Fruit fly (Drosophila melanogaster) whole organism, wandering third instar larva: Measurements from ENCODE around the gene CG31542.
A peak's percentile ranks its signal among the peaks of the same experiment; 100 is the strongest.

Source experiments
- CG32264 ChIP-seq: fragments of 200-800 bp; sonication (Bioruptor generic); optimal IDR thresholded peaks from 2 replicates; lab custom pipeline; 2016; ENCODE audit warnings: missing biosample characterization, missing genetic modification characterization
- CG9705 ChIP-seq: fragments of 200-800 bp; sonication (Bioruptor generic); optimal IDR thresholded peaks from 2 replicates; lab custom pipeline; 2018; ENCODE audit warnings: missing biosample characterization, mild to moderate bottlenecking, missing genetic modification characterization
- CrebA ChIP-seq: fragments of 200-800 bp; sonication (Bioruptor generic); optimal IDR thresholded peaks from 2 replicates; lab custom pipeline; 2016; ENCODE audit warnings: missing biosample characterization, mild to moderate bottlenecking, missing genetic modification characterization, borderline replicate concordance
- Dfd ChIP-seq: fragments of >200 bp; optimal IDR thresholded peaks from 2 replicates; lab custom pipeline; 2017; ENCODE audit warnings: missing biosample characterization, missing genetic modification characterization
- Dif ChIP-seq: fragments of 200-275, 200-300 bp; sonication (Bioruptor generic); optimal IDR thresholded peaks from 2 replicates; lab custom pipeline; 2018; ENCODE audit warnings: missing biosample characterization, missing genetic modification characterization; ENCODE audit not compliant: partially characterized antibody
- HLH106 ChIP-seq: fragments of 200-800 bp; optimal IDR thresholded peaks from 3 replicates; lab custom pipeline; 2019; ENCODE audit warnings: missing biosample characterization, mild to moderate bottlenecking, missing genetic modification characterization, moderate library complexity
- Hnf4 ChIP-seq: fragments of 200-800 bp; sonication (Bioruptor generic); optimal IDR thresholded peaks from 2 replicates; lab custom pipeline; 2016; ENCODE audit warnings: missing biosample characterization, mild to moderate bottlenecking, missing genetic modification characterization
- Hr78 ChIP-seq: fragments of >200 bp; optimal IDR thresholded peaks from 2 replicates; lab custom pipeline; 2017; ENCODE audit warnings: missing biosample characterization, missing genetic modification characterization
- Hr83 ChIP-seq: fragments of 200-300 bp; sonication (Bioruptor generic); optimal IDR thresholded peaks from 2 replicates; lab custom pipeline; 2016; ENCODE audit warnings: missing biosample characterization, mild to moderate bottlenecking, missing genetic modification characterization, moderate library complexity; ENCODE audit not compliant: poor library complexity, severe bottlenecking
- Jra ChIP-seq: sonication (Bioruptor generic); optimal IDR thresholded peaks from 2 replicates; lab custom pipeline; 2016; ENCODE audit warnings: missing biosample characterization, missing genetic modification characterization
- Mio ChIP-seq: sonication (Bioruptor generic); optimal IDR thresholded peaks from 2 replicates; lab custom pipeline; 2016; ENCODE audit warnings: missing biosample characterization, missing genetic modification characterization
- Myc ChIP-seq: fragments of >200 bp; optimal IDR thresholded peaks from 2 replicates; lab custom pipeline; 2017
- N ChIP-seq: fragments of >200 bp; optimal IDR thresholded peaks from 2 replicates; lab custom pipeline; 2018; ENCODE audit warnings: missing biosample characterization, missing external identifiers, missing genetic modification characterization
- OdsH ChIP-seq: fragments of 200-800 bp; sonication (Bioruptor generic); optimal IDR thresholded peaks from 2 replicates; lab custom pipeline; 2016; ENCODE audit warnings: missing biosample characterization, mild to moderate bottlenecking, missing genetic modification characterization
- Rel ChIP-seq, 2 experiments: fragments of 200-800 bp; sonication (Bioruptor generic) in 1 of 2; optimal IDR thresholded peaks; 2 replicates in 1 of 2; 3 replicates in 1 of 2; lab custom pipeline; 2016 to 2019; ENCODE audit warnings: mild to moderate bottlenecking in 2 of 2, missing biosample characterization in 2 of 2, missing genetic modification characterization in 2 of 2, moderate library complexity in 1 of 2
- Sp1 ChIP-seq: fragments of 200-800 bp; sonication (Bioruptor generic); optimal IDR thresholded peaks from 3 replicates; lab custom pipeline; 2019; ENCODE audit warnings: missing biosample characterization, mild to moderate bottlenecking, missing genetic modification characterization, moderate library complexity
- Vsx2 ChIP-seq: fragments of 200-300, 225-300 bp; sonication (Bioruptor generic); optimal IDR thresholded peaks from 2 replicates; lab custom pipeline; 2018; ENCODE audit warnings: missing biosample characterization, missing genetic modification characterization; ENCODE audit not compliant: partially characterized antibody
- dl ChIP-seq, 2 experiments: fragments of 175-275, 200-275 bp in 1 of 2; fragments of 200-275 bp in 1 of 2; sonication (Bioruptor generic); optimal IDR thresholded peaks; lab custom pipeline; 2018; ENCODE audit warnings: mild to moderate bottlenecking in 2 of 2, missing biosample characterization in 2 of 2, missing genetic modification characterization in 2 of 2, moderate library complexity in 2 of 2; ENCODE audit not compliant: partially characterized antibody in 2 of 2, insufficient read depth in 1 of 2
- dmrt93B ChIP-seq: fragments of 200-800 bp; sonication (Bioruptor generic); optimal IDR thresholded peaks from 2 replicates; lab custom pipeline; 2018; ENCODE audit warnings: missing biosample characterization, mild to moderate bottlenecking, missing genetic modification characterization
- dsf ChIP-seq: sonication (Bioruptor generic); optimal IDR thresholded peaks from 2 replicates; lab custom pipeline; 2016; ENCODE audit warnings: missing biosample characterization, missing genetic modification characterization, borderline replicate concordance
- ey ChIP-seq: fragments of 200-800 bp; sonication (Bioruptor generic); optimal IDR thresholded peaks from 2 replicates; lab custom pipeline; 2016; ENCODE audit warnings: missing biosample characterization, missing genetic modification characterization
- foxo ChIP-seq, 2 experiments: fragments of 200-800 bp; sonication (Bioruptor generic); optimal IDR thresholded peaks; 2 replicates in 1 of 2; 3 replicates in 1 of 2; lab custom pipeline; 2016 to 2017; ENCODE audit warnings: missing biosample characterization in 2 of 2, missing genetic modification characterization in 2 of 2
- fru ChIP-seq: fragments of 200-800 bp; sonication (Bioruptor generic); optimal IDR thresholded peaks from 3 replicates; lab custom pipeline; 2016; ENCODE audit warnings: missing biosample characterization, mild to moderate bottlenecking, missing genetic modification characterization
- h ChIP-seq: fragments of 200-800 bp; sonication (Bioruptor generic); optimal IDR thresholded peaks from 3 replicates; lab custom pipeline; 2016; ENCODE audit warnings: missing biosample characterization, mild to moderate bottlenecking, missing genetic modification characterization
- jim ChIP-seq: fragments of 175-275, 200-325 bp; sonication (Bioruptor generic); optimal IDR thresholded peaks from 2 replicates; lab custom pipeline; 2016; ENCODE audit warnings: missing biosample characterization, mild to moderate bottlenecking, missing genetic modification characterization
- lola ChIP-seq: fragments of >200 bp; optimal IDR thresholded peaks from 2 replicates; lab custom pipeline; 2017; ENCODE audit warnings: missing biosample characterization, missing genetic modification characterization
- pan ChIP-seq: fragments of >200 bp; optimal IDR thresholded peaks from 2 replicates; lab custom pipeline; 2017
- psq ChIP-seq: fragments of 200-800 bp; sonication (Bioruptor generic); optimal IDR thresholded peaks from 3 replicates; lab custom pipeline; 2017; ENCODE audit warnings: missing biosample characterization, mild to moderate bottlenecking, missing genetic modification characterization, moderate library complexity
- rgr ChIP-seq: fragments of 200-800 bp; sonication (Bioruptor generic); optimal IDR thresholded peaks from 3 replicates; lab custom pipeline; 2016; ENCODE audit warnings: missing biosample characterization, mild to moderate bottlenecking, missing genetic modification characterization
- sv ChIP-seq: fragments of 200-800 bp; sonication (Bioruptor generic); optimal IDR thresholded peaks from 3 replicates; lab custom pipeline; 2016; ENCODE audit warnings: missing biosample characterization, missing genetic modification characterization
- tai ChIP-seq: sonication (Bioruptor generic); optimal IDR thresholded peaks from 2 replicates; lab custom pipeline; 2016; ENCODE audit warnings: missing biosample characterization, missing genetic modification characterization
- usp ChIP-seq: fragments of >200 bp; optimal IDR thresholded peaks from 2 replicates; lab custom pipeline; 2017; ENCODE audit warnings: missing biosample characterization, missing genetic modification characterization
- woc ChIP-seq: sonication (Bioruptor generic); optimal IDR thresholded peaks from 2 replicates; lab custom pipeline; 2016; ENCODE audit warnings: missing biosample characterization, mild to moderate bottlenecking, missing genetic modification characterization

The CG31542 gene

DNA sequence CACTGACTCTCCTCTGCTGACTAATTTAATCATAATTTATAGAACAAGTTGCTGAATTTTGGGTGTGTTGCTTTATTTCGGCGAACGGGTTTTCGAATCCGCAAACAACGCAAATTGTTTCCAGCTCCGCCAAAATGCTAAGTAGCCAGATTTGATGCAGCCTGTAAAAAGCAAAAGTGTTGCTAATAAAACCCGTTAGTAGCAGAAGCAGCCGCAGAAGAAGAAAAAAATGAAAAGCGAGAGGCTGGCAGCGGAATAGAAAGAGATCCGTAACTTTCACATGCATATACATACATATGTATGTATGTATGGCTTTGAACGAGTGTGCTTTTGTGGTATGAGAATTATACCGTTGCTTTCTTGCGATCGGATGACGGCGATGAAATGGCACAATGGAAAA is 22.7 kb downstream of the CG31542 start:
- TF ChIP-seq Jra (GFP tag; lab: Kevin White, UChicago) (no peak), Vsx2 (GFP tag; lab: Kevin White, UChicago) (peak; percentile 10)
- TF ChIP-seq, all 38 proteins: peak for 1

DNA sequence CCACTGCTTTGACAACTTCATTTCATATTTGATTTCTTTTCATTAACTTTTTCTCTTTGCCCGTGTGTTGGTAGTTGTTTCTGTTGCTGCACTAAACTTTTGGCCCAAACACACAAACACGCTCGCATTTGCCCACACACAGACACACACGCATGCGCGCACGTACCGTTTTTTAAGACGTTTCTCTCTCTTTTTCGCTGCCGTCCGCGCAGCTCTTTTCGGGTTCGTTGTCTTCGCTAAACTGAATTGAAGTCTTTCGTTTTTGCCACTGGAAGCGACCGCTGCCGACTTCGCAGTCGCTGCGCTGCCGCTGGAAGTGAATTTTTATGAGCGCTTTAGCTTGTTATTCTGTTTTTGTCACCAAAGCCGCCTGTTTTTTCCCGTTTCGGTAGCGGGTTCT is 23.3 kb downstream of the CG31542 start, which contains the start of gene kkv:
TSS of gene kkv (minus strand) at position 246 of the 400 bp plus-strand sequence.
- TF ChIP-seq Rel (GFP tag; optimal IDR thresholded peaks at IDR 0.05; lab: Kevin White, UChicago) (no peak), Rel (tag; optimal IDR thresholded peaks at IDR 0.05; lab: Kevin White, UChicago) (peak; percentile 14), Dif (peak; percentile 31), Jra (GFP tag; lab: Kevin White, UChicago) (no peak), Vsx2 (GFP tag; lab: Kevin White, UChicago) (peak; percentile 6), Myc (lab: Kevin White, UChicago) (no peak), N (GFP tag; lab: Kevin White, UChicago) (no peak), CG32264 (GFP tag; lab: Kevin White, UChicago) (no peak), dl (GFP tag; optimal IDR thresholded peaks at IDR 0.05; lab: Kevin White, UChicago; ENCODE audit: insufficient read depth in 1 of 2, partially characterized antibody in 2 of 2) (peak in 1 of 2 experiments; percentile 1)

DNA sequence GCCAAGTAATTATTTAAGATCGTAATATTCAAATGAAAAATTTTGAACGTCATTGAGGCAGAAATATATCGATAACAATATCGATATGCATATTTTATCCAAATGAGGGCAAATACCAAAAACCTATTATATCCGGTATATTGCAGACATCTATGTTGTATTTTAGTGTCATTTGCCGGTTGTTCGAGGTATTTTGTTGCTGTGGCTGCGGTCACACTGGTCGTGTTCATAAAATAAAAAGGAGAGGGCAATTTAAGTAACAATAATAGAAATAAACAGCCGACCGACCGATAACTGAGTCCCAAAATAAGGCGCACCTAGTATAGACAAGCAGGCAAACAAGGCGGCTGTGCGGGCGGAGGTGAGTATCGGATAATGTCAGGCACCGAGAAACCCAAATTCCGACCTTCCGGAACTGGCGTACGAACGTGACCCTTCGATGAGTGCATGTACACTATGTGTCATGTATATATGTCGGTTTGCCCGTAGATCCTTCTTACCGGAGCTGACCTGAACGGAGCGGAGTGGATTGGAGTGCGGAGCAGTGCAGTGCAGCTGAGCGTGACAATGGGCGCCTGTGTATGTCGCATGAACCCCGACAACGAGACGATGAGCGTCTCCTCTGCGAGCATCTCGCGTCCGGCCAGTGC is 24.5 kb downstream of the CG31542 start, which contains the start of gene CG1172:
TSS of gene CG1172 (plus strand) at position 181 of the 650 bp plus-strand sequence.
- TF ChIP-seq h (GFP tag; lab: Kevin White, UChicago) (peak; percentile 18), lola (GFP tag; lab: Kevin White, UChicago) (no peak), fru (GFP tag; lab: Kevin White, UChicago) (no peak), CG9705 (GFP tag; lab: Kevin White, UChicago) (peak; percentile 12), Hr83 (no peak), tai (GFP tag; lab: Kevin White, UChicago) (no peak), Dfd (GFP tag; lab: Kevin White, UChicago) (no peak), N (GFP tag; lab: Kevin White, UChicago) (no peak), Sp1 (GFP tag; lab: Kevin White, UChicago) (no peak), OdsH (GFP tag; lab: Kevin White, UChicago) (peak; percentile 12), HLH106 (tag; lab: Kevin White, UChicago) (peak; percentile 8), Hnf4 (GFP tag; lab: Kevin White, UChicago) (no peak), Mio (no peak)

DNA sequence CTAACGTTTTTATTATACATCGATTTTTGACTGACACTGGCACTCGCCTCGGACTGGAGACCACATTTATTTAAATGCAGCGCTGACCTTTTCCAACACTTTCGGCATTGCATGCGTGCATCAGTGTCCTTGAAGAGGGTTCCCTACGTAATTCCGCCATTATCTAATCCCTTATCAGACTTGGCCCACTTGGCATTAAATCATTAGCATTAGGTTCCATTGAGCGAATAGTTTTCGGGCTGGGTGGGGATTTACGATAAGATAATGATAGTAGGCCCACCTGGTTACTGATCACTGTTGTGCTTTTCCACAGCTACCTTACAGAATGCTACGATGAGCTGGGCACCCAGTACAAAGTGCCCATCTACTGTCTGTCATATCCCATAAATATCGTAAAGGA is 25.9 kb downstream of the CG31542 start:
- TF ChIP-seq dl (GFP tag; optimal IDR thresholded peaks at IDR 0.05; lab: Kevin White, UChicago; ENCODE audit: insufficient read depth in 1 of 2, partially characterized antibody in 2 of 2): no peak
- TF ChIP-seq pan (lab: Kevin White, UChicago): no peak
- TF ChIP-seq woc (GFP tag; lab: Kevin White, UChicago): no peak
- no peak for TF ChIP-seq Hr78 (GFP tag; lab: Kevin White, UChicago)
- TF ChIP-seq lola (GFP tag; lab: Kevin White, UChicago): no peak
- TF ChIP-seq psq (GFP tag; lab: Kevin White, UChicago): no peak
- no peak for TF ChIP-seq Dfd (GFP tag; lab: Kevin White, UChicago)
- no peak for TF ChIP-seq dmrt93B (GFP tag; lab: Kevin White, UChicago)
- TF ChIP-seq usp (GFP tag; lab: Kevin White, UChicago): no peak
- no peak for TF ChIP-seq sv (GFP tag; lab: Kevin White, UChicago)
- TF ChIP-seq Rel (GFP tag; optimal IDR thresholded peaks at IDR 0.05; lab: Kevin White, UChicago): no peak
- TF ChIP-seq Rel (tag; optimal IDR thresholded peaks at IDR 0.05; lab: Kevin White, UChicago): no peak
- TF ChIP-seq Hr83: no peak
- no peak for TF ChIP-seq fru (GFP tag; lab: Kevin White, UChicago)
- no peak for TF ChIP-seq h (GFP tag; lab: Kevin White, UChicago)
- no peak for TF ChIP-seq Sp1 (GFP tag; lab: Kevin White, UChicago)
- no peak for TF ChIP-seq tai (GFP tag; lab: Kevin White, UChicago)
- no peak for TF ChIP-seq HLH106 (tag; lab: Kevin White, UChicago)
- TF ChIP-seq CG9705 (GFP tag; lab: Kevin White, UChicago): no peak
- no peak for TF ChIP-seq jim (GFP tag; lab: Kevin White, UChicago)
- no peak for TF ChIP-seq Mio

DNA sequence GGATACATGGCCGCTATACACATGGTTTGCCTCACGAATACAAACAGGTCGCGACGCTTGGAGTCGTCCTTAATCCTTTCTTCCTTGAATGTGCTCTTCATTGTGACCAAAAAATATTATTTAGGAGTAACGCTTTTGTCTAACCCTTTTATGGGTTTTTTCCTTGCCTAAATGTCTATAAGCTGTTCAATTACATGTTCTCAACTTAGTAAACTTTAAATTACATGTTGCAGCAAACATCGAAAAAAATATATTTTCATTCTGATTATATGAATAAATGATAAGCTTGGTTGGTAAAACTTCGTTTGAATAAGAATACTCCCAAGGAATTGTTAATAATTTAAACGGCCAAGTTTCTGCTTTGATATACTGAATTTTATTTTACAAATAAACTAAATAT is 29.8 kb downstream of the CG31542 start, which contains the start of gene Or83a:
TSS of gene Or83a (minus strand) at position 101 of the 400 bp plus-strand sequence.
- TF ChIP-seq OdsH (GFP tag; lab: Kevin White, UChicago): no peak
- TF ChIP-seq Vsx2 (GFP tag; lab: Kevin White, UChicago): no peak
- no peak for TF ChIP-seq Sp1 (GFP tag; lab: Kevin White, UChicago)
- TF ChIP-seq Dfd (GFP tag; lab: Kevin White, UChicago): no peak
- no peak for TF ChIP-seq Myc (lab: Kevin White, UChicago)
- no peak for TF ChIP-seq Hr83
- TF ChIP-seq dmrt93B (GFP tag; lab: Kevin White, UChicago): no peak
- TF ChIP-seq Dif: no peak
- TF ChIP-seq usp (GFP tag; lab: Kevin White, UChicago): no peak
- no peak for TF ChIP-seq jim (GFP tag; lab: Kevin White, UChicago)
- no peak for TF ChIP-seq rgr (GFP tag; lab: Kevin White, UChicago)
- no peak for TF ChIP-seq Mio
- no peak for TF ChIP-seq foxo (GFP tag; optimal IDR thresholded peaks at IDR 0.05; lab: Kevin White, UChicago)
- TF ChIP-seq dsf: no peak
- TF ChIP-seq ey (GFP tag; lab: Kevin White, UChicago): no peak
- TF ChIP-seq sv (GFP tag; lab: Kevin White, UChicago): no peak
- no peak for TF ChIP-seq CrebA (GFP tag; lab: Kevin White, UChicago)
- TF ChIP-seq h (GFP tag; lab: Kevin White, UChicago): no peak
